Worm (Caenorhabditis elegans) whole organism, L1 larva: ENCODE data around the gene rnh-2.

Experiments used
- F16B12.6 ChIP-seq: fragments of 150-350 bp; optimal IDR thresholded peaks from 2 replicates; lab custom pipeline; 2014; ENCODE audit warnings: missing biosample characterization, missing genetic modification characterization
- ama-1 ChIP-seq: fragments of 150-350 bp; optimal IDR thresholded peaks from 2 replicates; lab custom pipeline; 2014
- ceh-82 ChIP-seq, 3 experiments: fragments of 150-350 bp in 1 of 3; sonication (generic microtip) in 2 of 3; optimal IDR thresholded peaks; 2 replicates each; lab custom pipeline; 2014 to 2017; ENCODE audit warnings: missing biosample characterization in 3 of 3, missing genetic modification characterization in 3 of 3
- egl-13 ChIP-seq: sonication (generic microtip); optimal IDR thresholded peaks from 2 replicates; lab custom pipeline; 2016; ENCODE audit warnings: missing genotype, missing genetic modification reagents, missing genetic modification characterization, missing compliant biosample characterization
- egl-27 ChIP-seq, 2 experiments: fragments of 150-350 bp in 1 of 2; sonication (generic microtip); optimal IDR thresholded peaks; 3 replicates each; lab custom pipeline; 2017 to 2018; ENCODE audit warnings: missing biosample characterization in 2 of 2, missing genetic modification characterization in 2 of 2, missing genetic modification reagents in 2 of 2
- fkh-10 ChIP-seq: sonication (generic microtip); optimal IDR thresholded peaks from 2 replicates; lab custom pipeline; 2017; ENCODE audit warnings: missing biosample characterization, missing genetic modification reagents, missing genetic modification characterization
- lin-13 ChIP-seq: fragments of 150-350 bp; optimal IDR thresholded peaks from 2 replicates; lab custom pipeline; 2014; ENCODE audit warnings: missing biosample characterization, missing genetic modification reagents, missing genetic modification characterization
- lir-3 ChIP-seq: sonication (generic microtip); optimal IDR thresholded peaks from 2 replicates; lab custom pipeline; 2016; ENCODE audit warnings: mild to moderate bottlenecking, missing genetic modification characterization, moderate library complexity, missing compliant biosample characterization; ENCODE audit not compliant: poor library complexity
- mdl-1 ChIP-seq, 2 experiments: fragments of 150-350 bp; optimal IDR thresholded peaks; 2 replicates each; lab custom pipeline; 2014 to 2017; ENCODE audit warnings: missing biosample characterization in 2 of 2, missing genetic modification characterization in 2 of 2, inconsistent platforms in 1 of 2
- pqm-1 ChIP-seq: sonication (generic microtip); optimal IDR thresholded peaks from 3 replicates; lab custom pipeline; 2017; ENCODE audit warnings: missing biosample characterization, missing genetic modification characterization
- snpc-4 ChIP-seq: fragments of 150-350 bp; optimal IDR thresholded peaks from 2 replicates; lab custom pipeline; 2014; ENCODE audit warnings: missing biosample characterization, missing genetic modification characterization
- unc-62 ChIP-seq: fragments of 150-350 bp; optimal IDR thresholded peaks from 2 replicates; lab custom pipeline; 2014; ENCODE audit warnings: missing biosample characterization, missing genetic modification reagents, missing genetic modification characterization

DNA sequence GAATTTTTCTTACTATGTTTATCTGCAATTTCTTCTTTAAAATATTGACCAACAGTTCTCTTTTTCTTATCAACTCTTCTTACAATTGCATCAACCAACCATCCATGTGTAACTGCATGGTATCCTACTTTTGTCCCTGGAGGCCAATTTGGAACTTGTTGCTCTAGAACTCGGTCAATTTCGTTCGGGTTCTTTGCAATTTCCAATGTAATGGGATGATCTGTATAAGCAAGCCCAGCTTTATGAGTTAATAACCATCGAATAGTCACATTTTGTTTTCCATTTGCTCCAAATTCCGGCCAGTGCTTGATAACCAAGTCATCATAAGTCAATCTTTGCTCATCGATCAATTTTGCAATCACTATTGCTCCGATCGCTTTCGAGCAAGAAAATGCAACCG lies 37.6 kb upstream of the rnh-2 start:
- TF ChIP-seq pqm-1 (tag; lab: Kevin White, UChicago): no peak
- TF ChIP-seq F16B12.6: no peak
- no peak for TF ChIP-seq lir-3 (tag; lab: Kevin White, UChicago)
- TF ChIP-seq unc-62 (GFP tag; lab: Kevin White, UChicago): no peak
- no peak for TF ChIP-seq egl-27 (tag; optimal IDR thresholded peaks at IDR 0.05; lab: Kevin White, UChicago)
- no peak for TF ChIP-seq egl-13
- TF ChIP-seq ama-1 (lab: Kevin White, UChicago): peak; percentile 30
- TF ChIP-seq mdl-1 (tag; optimal IDR thresholded peaks at IDR 0.05; lab: Kevin White, UChicago): no peak
- no peak for TF ChIP-seq snpc-4 (tag; lab: Kevin White, UChicago)
- no peak for TF ChIP-seq fkh-10 (GFP tag; lab: Kevin White, UChicago)
- no peak for TF ChIP-seq lin-13 (GFP tag; lab: Kevin White, UChicago)
- TF ChIP-seq ceh-82 (tag; optimal IDR thresholded peaks at IDR 0.05; lab: Kevin White, UChicago): no peak
